Fruit fly (Drosophila melanogaster): ENCODE data around the gene CG8952.

Gene CG8952

dm6 chrX:15748945-15749344 is 17.3 kb downstream of the CG8952 start, which contains the start of gene Mvd:
TSS of gene Mvd (plus strand) at chrX:15749166.
- TF ChIP-seq CG17801 (GFP tag; optimal IDR thresholded peaks at IDR 0.05; ENCODE audit: partially characterized antibody) = peak; percentile 52

dm6 chrX:15746682-15747196 is 19.5 kb downstream of the CG8952 start:
- no peak for TF ChIP-seq CG17801 (GFP tag; optimal IDR thresholded peaks at IDR 0.05; ENCODE audit: partially characterized antibody)

DNA sequence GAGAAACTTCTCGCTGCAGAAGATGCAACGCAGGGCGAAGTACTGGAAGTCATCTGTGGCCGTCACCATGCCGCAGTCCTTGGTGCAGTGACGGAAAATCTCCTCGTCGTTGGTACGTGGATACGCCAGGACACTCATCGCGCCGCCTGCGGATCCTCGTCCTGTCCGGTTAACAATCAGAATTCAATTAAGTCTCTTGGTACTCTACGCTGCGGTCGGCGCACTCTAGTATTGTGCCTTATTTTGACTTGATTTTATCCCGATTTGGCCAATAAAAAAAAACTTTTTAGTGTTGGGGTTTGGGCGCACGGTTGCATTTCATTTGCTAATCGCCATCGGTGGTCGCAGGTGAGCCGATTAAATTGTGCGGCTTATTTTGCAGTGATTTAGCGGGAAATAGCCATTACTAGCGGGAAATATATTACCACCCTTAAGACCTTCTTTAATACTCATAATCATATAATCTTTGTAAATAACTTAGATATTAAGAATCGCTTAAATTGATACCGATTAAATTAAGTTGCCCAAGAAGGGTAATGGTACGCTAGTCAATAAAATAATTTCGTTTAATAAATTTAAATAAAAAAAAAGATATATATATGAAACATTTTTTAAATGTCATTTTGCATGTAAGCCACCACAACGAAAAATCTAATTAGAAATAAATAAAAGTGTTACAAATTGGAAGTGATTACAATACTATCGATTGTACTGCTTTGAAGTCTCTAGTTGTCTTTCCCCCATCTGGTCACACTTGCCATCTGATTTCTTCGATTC is 20.2 kb downstream of the CG8952 start, which contains the start of the genes CG8944 and CCT6:
Gene CG8944 (minus strand): TSS at position 327 of the 777 bp plus-strand sequence.
Gene CCT6 (plus strand): TSS at position 744 of the 777 bp plus-strand sequence.
- TF ChIP-seq CG17801 (GFP tag; optimal IDR thresholded peaks at IDR 0.05; ENCODE audit: partially characterized antibody) = peak; percentile 8

DNA sequence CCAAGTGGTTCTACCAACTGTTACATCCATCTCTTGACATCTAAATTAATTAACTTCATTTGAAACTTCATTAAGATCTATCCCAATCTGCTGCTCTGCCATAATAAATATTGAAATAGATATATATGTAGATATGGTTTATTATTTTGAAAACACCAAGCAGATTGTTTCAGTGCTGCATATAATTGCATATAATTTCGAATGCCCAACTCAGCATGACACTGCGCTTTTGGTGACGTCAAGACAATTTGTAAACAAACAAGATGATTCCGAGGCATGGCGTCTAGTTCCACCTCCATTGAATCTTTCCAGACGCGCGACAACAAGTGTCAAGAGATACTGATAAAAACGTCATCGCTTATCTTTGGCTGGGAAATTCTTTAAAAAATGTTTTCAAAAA is 25.4 kb downstream of the CG8952 start:
- no peak for TF ChIP-seq CG17801 (GFP tag; optimal IDR thresholded peaks at IDR 0.05; ENCODE audit: partially characterized antibody)

dm6 chrX:15740288-15740726 is 25.9 kb downstream of the CG8952 start:
- TF ChIP-seq CG17801 (GFP tag; optimal IDR thresholded peaks at IDR 0.05; ENCODE audit: partially characterized antibody) = peak; percentile 8

DNA sequence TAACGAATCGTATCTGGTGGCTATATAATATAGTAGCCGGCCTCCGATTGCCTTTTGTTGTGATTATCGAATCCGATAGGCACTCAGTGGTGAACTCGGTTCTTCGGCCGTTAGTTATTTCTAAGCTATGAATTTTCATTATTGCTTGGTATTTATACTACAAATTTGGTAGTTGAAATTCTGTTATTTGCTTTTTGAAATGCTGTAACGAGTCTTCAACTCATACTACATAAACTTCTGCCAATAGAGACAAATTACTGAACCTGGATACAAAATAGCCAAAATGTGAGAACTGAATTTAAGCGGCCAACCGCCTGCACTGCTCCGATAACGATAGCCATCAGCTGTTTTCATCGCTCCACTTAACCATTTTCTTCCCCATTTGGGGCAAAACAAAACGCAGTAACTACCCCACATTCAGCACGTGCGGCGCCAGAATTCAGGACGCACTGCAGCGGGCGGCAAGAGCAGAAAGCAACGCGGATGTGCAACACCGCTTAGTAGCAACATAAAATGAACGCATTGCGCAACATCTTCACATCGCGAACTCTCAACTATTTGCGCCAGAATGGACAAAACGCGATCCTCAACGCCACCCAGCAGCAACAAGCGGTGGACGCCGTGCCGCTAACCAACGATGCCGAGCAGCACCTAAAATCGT is 27.2 kb downstream of the CG8952 start, which contains the start of the genes CG11679 and CG8206:
Gene CG11679 (minus strand): TSS at position 65 of the 661 bp plus-strand sequence.
Gene CG8206 (plus strand): TSS at position 341 of the 661 bp plus-strand sequence.
- TF ChIP-seq CG17801 (GFP tag; optimal IDR thresholded peaks at IDR 0.05; ENCODE audit: partially characterized antibody) = peak; percentile 79

DNA sequence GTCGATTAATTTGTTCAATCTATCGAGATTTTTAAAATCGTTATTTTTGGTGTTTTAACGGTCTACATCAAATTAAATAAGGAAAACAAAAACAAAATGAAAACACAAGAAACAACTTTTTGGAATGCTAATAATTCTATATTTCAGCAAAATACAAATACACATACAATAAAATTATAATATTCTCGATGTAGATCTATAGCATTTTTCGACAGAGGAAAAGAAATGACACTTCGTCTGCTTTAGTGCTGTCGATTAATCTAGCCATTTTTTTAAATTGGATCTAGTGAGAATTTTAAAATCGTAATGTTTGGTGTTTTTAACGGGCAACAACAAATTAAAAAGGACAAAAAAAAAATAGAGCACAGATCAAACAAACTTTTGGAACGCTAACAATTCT is 29.1 kb downstream of the CG8952 start, which contains the start of gene Arp6:
Gene Arp6 (minus strand): TSS at position 11 of the 400 bp plus-strand sequence.
- TF ChIP-seq CG17801 (GFP tag; optimal IDR thresholded peaks at IDR 0.05; ENCODE audit: partially characterized antibody) = peak; percentile 17

dm6 chrX:15733995-15734394 is 32.2 kb downstream of the CG8952 start, which contains the start of the genes CG12379 and MagR:
TSS of gene CG12379 (minus strand) at chrX:15733996.
TSS of gene MagR (plus strand) at chrX:15734270.
- peak; percentile 66 for TF ChIP-seq CG17801 (GFP tag; optimal IDR thresholded peaks at IDR 0.05; ENCODE audit: partially characterized antibody)

dm6 chrX:15733192-15733892 is 32.9 kb downstream of the CG8952 start:
- no peak for TF ChIP-seq CG17801 (GFP tag; optimal IDR thresholded peaks at IDR 0.05; ENCODE audit: partially characterized antibody)

dm6 chrX:15731968-15732367 is 34.3 kb downstream of the CG8952 start, which contains the start of gene CG8191:
TSS of gene CG8191 (plus strand) at chrX:15732178.
- TF ChIP-seq CG17801 (GFP tag; optimal IDR thresholded peaks at IDR 0.05; ENCODE audit: partially characterized antibody) = no peak
